Worm (Caenorhabditis elegans): ENCODE measurements around the gene aass-1.

- TF ChIP-seq him-1 (tag; optimal IDR thresholded peaks at IDR 0.05) (no peak), dao-5 (tag; optimal IDR thresholded peaks at IDR 0.05) (no peak), W03F9.2 (tag; optimal IDR thresholded peaks at IDR 0.05) (no peak)
These were observed 38.4 kb downstream of the aass-1 start, which contains the start of gene best-19 for ce11 chrIV:283347-283746.

All from whole organism, L4/young adult.